ENCODE assay signal across 1 fruit fly cellular context in the genomic region with DNA sequence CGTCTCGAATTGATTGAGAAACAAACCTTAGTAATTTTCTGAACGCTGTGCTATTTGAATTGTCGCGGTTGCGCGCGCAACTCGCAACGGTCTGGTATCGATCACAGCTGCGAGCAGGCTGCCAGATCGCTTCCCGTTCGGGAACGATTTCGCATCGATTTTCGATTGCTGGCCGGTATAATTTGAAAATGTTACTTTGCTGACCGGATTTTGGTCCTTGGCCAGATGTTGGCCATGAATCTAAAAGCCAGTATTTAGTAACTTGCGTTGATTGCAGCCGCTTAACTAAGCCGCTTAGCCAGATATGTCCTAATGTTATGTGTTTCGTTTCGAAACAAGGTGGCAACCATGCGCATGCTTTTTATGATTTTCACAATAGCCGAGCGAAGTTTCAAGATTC.
A peak's percentile ranks its signal among the peaks of the same experiment; 100 is the strongest.
TF ChIP-seq lines count a peak whose summit lies in the region.

No protein-coding gene starts in this region.

TF ChIP-seq in whole organism, embryonic, 481 proteins besides CTCF, POLR2A, EP300 and RAD21 (continued from another document):
- peak; percentile 16 for TF ChIP-seq sens (GFP tag; lab: Kevin White, UChicago)
- TF ChIP-seq Ptx1 (GFP tag; IDR thresholded peaks at IDR 0.05; lab: Robert Waterston, UW), result no peak
- TF ChIP-seq hkb (optimal IDR thresholded peaks at IDR 0.05; lab: Kevin White, UChicago), result peak; percentile 79
- TF ChIP-seq hkb (GFP tag; IDR thresholded peaks at IDR 0.05; lab: Robert Waterston, UW), result no peak
- peak; percentile 19 for TF ChIP-seq zen (tag; optimal IDR thresholded peaks at IDR 0.05; lab: Kevin White, UChicago)
- TF ChIP-seq Ets65A (GFP tag; lab: Kevin White, UChicago), result peak; percentile 86
- TF ChIP-seq ttk (GFP tag; IDR thresholded peaks at IDR 0.05; lab: Robert Waterston, UW), result no peak
- TF ChIP-seq vnd (GFP tag; IDR thresholded peaks at IDR 0.05; lab: Robert Waterston, UW; ENCODE audit: partially characterized antibody), result 0 out of 3 replicates have a peak, but pooled peaks have one; percentile 17
- no peak for TF ChIP-seq Bteb2 (GFP tag; optimal IDR thresholded peaks at IDR 0.05; lab: Kevin White, UChicago)
- no peak for TF ChIP-seq Usf (GFP tag; optimal IDR thresholded peaks at IDR 0.05; lab: Kevin White, UChicago)
- TF ChIP-seq phol (tag; optimal IDR thresholded peaks at IDR 0.05; lab: Kevin White, UChicago), result peak; percentile 45
- peak; percentile 53 for TF ChIP-seq CG14710 (tag; optimal IDR thresholded peaks at IDR 0.05; lab: Kevin White, UChicago)
- no peak for TF ChIP-seq Trl (optimal IDR thresholded peaks at IDR 0.05; lab: Kevin White, UChicago)
- peak; percentile 15 for TF ChIP-seq Trl (GFP tag; optimal IDR thresholded peaks at IDR 0.05; lab: Kevin White, UChicago)
- TF ChIP-seq Dp (GFP tag; optimal IDR thresholded peaks at IDR 0.05; lab: Kevin White, UChicago), result peak; percentile 93
- no peak for TF ChIP-seq ERR (GFP tag; optimal IDR thresholded peaks at IDR 0.05; lab: Kevin White, UChicago)
- TF ChIP-seq CG8765 (GFP tag; IDR thresholded peaks at IDR 0.05; lab: Robert Waterston, UW), result no peak
- TF ChIP-seq Abd-B (GFP tag; optimal IDR thresholded peaks at IDR 0.05; lab: Kevin White, UChicago), result peak; percentile 65
- TF ChIP-seq slp2 (GFP tag; optimal IDR thresholded peaks at IDR 0.05; lab: Kevin White, UChicago), result no peak
- peak; percentile 11 for TF ChIP-seq CG13624 (GFP tag; optimal IDR thresholded peaks at IDR 0.05; lab: Kevin White, UChicago)
- peak; percentile 44 for TF ChIP-seq Antp (GFP tag; optimal IDR thresholded peaks at IDR 0.05; lab: Kevin White, UChicago)
- peak; percentile 67 for TF ChIP-seq CG3995 (GFP tag; optimal IDR thresholded peaks at IDR 0.05; lab: Kevin White, UChicago)
- no peak for TF ChIP-seq CG8290 (GFP tag; optimal IDR thresholded peaks at IDR 0.05; lab: Kevin White, UChicago)
- peak in 1 of 2 experiments; percentile 28 for TF ChIP-seq CG8290 (tag; optimal IDR thresholded peaks at IDR 0.05; lab: Kevin White, UChicago)
- TF ChIP-seq Dip2 (GFP tag; IDR thresholded peaks at IDR 0.05; lab: Robert Waterston, UW), result no peak
- no peak for TF ChIP-seq tll (GFP tag; optimal IDR thresholded peaks at IDR 0.05; lab: Kevin White, UChicago)
- peak; percentile 60 for TF ChIP-seq CG13287 (GFP tag; IDR thresholded peaks at IDR 0.05; lab: Robert Waterston, UW; ENCODE audit: partially characterized antibody)
- TF ChIP-seq CG3847 (GFP tag; IDR thresholded peaks at IDR 0.05; lab: Robert Waterston, UW), result peak; percentile 69
- TF ChIP-seq ind (GFP tag; optimal IDR thresholded peaks at IDR 0.05; lab: Kevin White, UChicago), result peak; percentile 6
- TF ChIP-seq CG30403 (GFP tag; optimal IDR thresholded peaks at IDR 0.05; lab: Kevin White, UChicago), result peak; percentile 27
- peak; percentile 51 for TF ChIP-seq unc-4 (GFP tag; IDR thresholded peaks at IDR 0.05; lab: Robert Waterston, UW; ENCODE audit: partially characterized antibody)
- TF ChIP-seq CG4617 (GFP tag; optimal IDR thresholded peaks at IDR 0.05; lab: Kevin White, UChicago; ENCODE audit: borderline replicate concordance), result peak; percentile 26
- TF ChIP-seq zfh2 (GFP tag; optimal IDR thresholded peaks at IDR 0.05; lab: Kevin White, UChicago), result peak; percentile 7
- TF ChIP-seq BEAF-32 (GFP tag; optimal IDR thresholded peaks at IDR 0.05; lab: Kevin White, UChicago), result peak; percentile 64
- peak; percentile 22 for TF ChIP-seq grau (tag; optimal IDR thresholded peaks at IDR 0.05; lab: Kevin White, UChicago)
- no peak for TF ChIP-seq bab2 (GFP tag; optimal IDR thresholded peaks at IDR 0.05; lab: Kevin White, UChicago)
- peak in 1 of 2 experiments; percentile 8 for TF ChIP-seq dpn (GFP tag; optimal IDR thresholded peaks at IDR 0.05; lab: Kevin White, UChicago)
- peak; percentile 23 for TF ChIP-seq YL-1 (GFP tag; optimal IDR thresholded peaks at IDR 0.05; lab: Kevin White, UChicago)
- peak in 1 of 2 experiments; percentile 59 for TF ChIP-seq crp (GFP tag; optimal IDR thresholded peaks at IDR 0.05; lab: Kevin White, UChicago)
- peak; percentile 19 for TF ChIP-seq CG12659 (GFP tag; optimal IDR thresholded peaks at IDR 0.05; lab: Kevin White, UChicago)
- peak; percentile 51 for TF ChIP-seq amos (GFP tag; IDR thresholded peaks at IDR 0.05; lab: Robert Waterston, UW; ENCODE audit: partially characterized antibody)
- peak; percentile 54 for TF ChIP-seq Scr (GFP tag; IDR thresholded peaks at IDR 0.05; lab: Robert Waterston, UW; ENCODE audit: partially characterized antibody)
- peak; percentile 41 for TF ChIP-seq Ets97D (GFP tag; optimal IDR thresholded peaks at IDR 0.05; lab: Kevin White, UChicago)
- peak in 1 of 2 experiments; percentile 55 for TF ChIP-seq Pdp1 (GFP tag; optimal IDR thresholded peaks at IDR 0.05; lab: Kevin White, UChicago)
- TF ChIP-seq Nf-YC (tag; optimal IDR thresholded peaks at IDR 0.05; lab: Kevin White, UChicago), result peak; percentile 10
- peak; percentile 26 for TF ChIP-seq lab (GFP tag; optimal IDR thresholded peaks at IDR 0.05; lab: Kevin White, UChicago)
- peak; percentile 35; the same call in 1 of the 2 replicates for TF ChIP-seq Bgb (GFP tag; IDR thresholded peaks at IDR 0.05; lab: Robert Waterston, UW; ENCODE audit: partially characterized antibody)
- TF ChIP-seq ATbp (GFP tag; optimal IDR thresholded peaks at IDR 0.05; lab: Kevin White, UChicago), result no peak
- TF ChIP-seq Sin3A (optimal IDR thresholded peaks at IDR 0.05; lab: Kevin White, UChicago), result peak; percentile 92
- peak; percentile 25 for TF ChIP-seq CG7786 (GFP tag; optimal IDR thresholded peaks at IDR 0.05; lab: Kevin White, UChicago)
- TF ChIP-seq jumu (GFP tag; optimal IDR thresholded peaks at IDR 0.05; lab: Kevin White, UChicago), result peak; percentile 32
- TF ChIP-seq lbe (GFP tag; optimal IDR thresholded peaks at IDR 0.05; lab: Kevin White, UChicago), result no peak
- TF ChIP-seq CG12769 (tag; optimal IDR thresholded peaks at IDR 0.05; lab: Kevin White, UChicago), result no peak
- TF ChIP-seq CG12299 (tag; optimal IDR thresholded peaks at IDR 0.05; lab: Kevin White, UChicago), result no peak
- peak; percentile 46 for TF ChIP-seq CG34376 (GFP tag; optimal IDR thresholded peaks at IDR 0.05; lab: Kevin White, UChicago)
- TF ChIP-seq CG30020 (tag; optimal IDR thresholded peaks at IDR 0.05; lab: Kevin White, UChicago), result no peak
- TF ChIP-seq sob (GFP tag; IDR thresholded peaks at IDR 0.05; lab: Robert Waterston, UW), result 0 out of 2 replicates have a peak, but pooled peaks have one; percentile 36
- TF ChIP-seq CG32532 (GFP tag; IDR thresholded peaks at IDR 0.05; lab: Robert Waterston, UW), result peak; percentile 35; the same call in 1 of the 2 replicates
- peak; percentile 10 for TF ChIP-seq CHES-1-like (GFP tag; optimal IDR thresholded peaks at IDR 0.05; lab: Kevin White, UChicago)
- peak; percentile 37 for TF ChIP-seq nmo (GFP tag; optimal IDR thresholded peaks at IDR 0.05; lab: Kevin White, UChicago)
- peak; percentile 83 for TF ChIP-seq Med (GFP tag; lab: Kevin White, UChicago)
- TF ChIP-seq lilli (GFP tag; optimal IDR thresholded peaks at IDR 0.05; lab: Kevin White, UChicago), result peak; percentile 19
- TF ChIP-seq Dref (GFP tag; IDR thresholded peaks at IDR 0.05; lab: Robert Waterston, UW), result peak; percentile 86
- peak; percentile 19 for TF ChIP-seq stwl (tag; optimal IDR thresholded peaks at IDR 0.05; lab: Kevin White, UChicago)
- peak; percentile 16 for TF ChIP-seq Hmr (GFP tag; optimal IDR thresholded peaks at IDR 0.05; lab: Kevin White, UChicago)
- TF ChIP-seq CG9797 (GFP tag; optimal IDR thresholded peaks at IDR 0.05; lab: Kevin White, UChicago), result peak; percentile 43
- TF ChIP-seq HmgZ (tag; optimal IDR thresholded peaks at IDR 0.05; lab: Kevin White, UChicago), result peak; percentile 53
- TF ChIP-seq HLH4C (GFP tag; IDR thresholded peaks at IDR 0.05; lab: Robert Waterston, UW; ENCODE audit: partially characterized antibody), result peak; percentile 24; the same call in 1 of the 3 replicates
- no peak for TF ChIP-seq Jarid2 (GFP tag; optimal IDR thresholded peaks at IDR 0.05; lab: Kevin White, UChicago)
- peak; percentile 47 for TF ChIP-seq Rfx (GFP tag; IDR thresholded peaks at IDR 0.05; lab: Robert Waterston, UW)
- TF ChIP-seq knrl (GFP tag; IDR thresholded peaks at IDR 0.05; lab: Robert Waterston, UW; ENCODE audit: partially characterized antibody), result peak; percentile 50
- TF ChIP-seq MBD-R2 (GFP tag; IDR thresholded peaks at IDR 0.05; lab: Robert Waterston, UW), result peak; percentile 62
- peak; percentile 22 for TF ChIP-seq ewg (GFP tag; optimal IDR thresholded peaks at IDR 0.05; lab: Kevin White, UChicago)
- peak; percentile 63 for TF ChIP-seq trem (tag; optimal IDR thresholded peaks at IDR 0.05; lab: Kevin White, UChicago)
- peak; percentile 97 for TF ChIP-seq E2f2 (GFP tag; IDR thresholded peaks at IDR 0.05; lab: Robert Waterston, UW)
TF ChIP-seq in whole organism, embryonic: peak in this region for 84.
